Worm (Caenorhabditis elegans) whole organism, mixed stage, embryonic: ENCODE data around the gene ric-4.

ENCODE experiments used
- bed-3 ChIP-seq: fragments of 200-800 bp; sonication (Bioruptor generic); optimal IDR thresholded peaks from 3 replicates; lab custom pipeline; 2018; ENCODE audit warnings: mild to moderate bottlenecking, missing genetic modification characterization, moderate library complexity, missing compliant biosample characterization
- blmp-1 ChIP-seq: fragments of 150-350 bp; optimal IDR thresholded peaks from 2 replicates; lab custom pipeline; 2014; ENCODE audit warnings: missing biosample characterization, missing genetic modification characterization
- ceh-39 ChIP-seq: fragments of 150-350 bp; optimal IDR thresholded peaks from 2 replicates; lab custom pipeline; 2014; ENCODE audit warnings: missing biosample characterization, missing genetic modification characterization
- ceh-43 ChIP-seq: fragments of 200-800 bp; sonication (Bioruptor generic); optimal IDR thresholded peaks from 2 replicates; lab custom pipeline; 2018; ENCODE audit warnings: mild to moderate bottlenecking, missing genetic modification characterization, moderate library complexity, missing compliant biosample characterization
- ceh-83 ChIP-seq: fragments of 200-800 bp; sonication (Bioruptor generic); optimal IDR thresholded peaks from 2 replicates; lab custom pipeline; 2018; ENCODE audit warnings: mild to moderate bottlenecking, missing genetic modification characterization, missing compliant biosample characterization
- ces-1 ChIP-seq: fragments of 150-350 bp; optimal IDR thresholded peaks from 2 replicates; lab custom pipeline; 2014; ENCODE audit warnings: missing biosample characterization, missing genetic modification reagents, missing genetic modification characterization
- drap-1 ChIP-seq: fragments of 200-800 bp; sonication (Bioruptor generic); optimal IDR thresholded peaks from 3 replicates; lab custom pipeline; 2018; ENCODE audit warnings: mild to moderate bottlenecking, missing genetic modification characterization, missing compliant biosample characterization
- elt-1 ChIP-seq: sonication (generic microtip); optimal IDR thresholded peaks from 2 replicates; lab custom pipeline; 2017; ENCODE audit warnings: missing genetic modification characterization, mild to moderate bottlenecking, missing compliant biosample characterization, antibody characterized with exemption, moderate library complexity, borderline replicate concordance; ENCODE audit not compliant: insufficient read depth
- flh-1 ChIP-seq: fragments of 200-800 bp; sonication (Bioruptor generic); optimal IDR thresholded peaks from 2 replicates; lab custom pipeline; 2018; ENCODE audit warnings: mild to moderate bottlenecking, missing genetic modification characterization, moderate library complexity, missing compliant biosample characterization
- ham-2 ChIP-seq: fragments of 200-800 bp; sonication (Bioruptor generic); optimal IDR thresholded peaks from 2 replicates; lab custom pipeline; 2018; ENCODE audit warnings: mild to moderate bottlenecking, missing genetic modification characterization, missing compliant biosample characterization
- hlh-1 ChIP-seq: fragments of 150-350 bp; optimal IDR thresholded peaks from 2 replicates; lab custom pipeline; 2014; ENCODE audit warnings: missing biosample characterization, missing genetic modification reagents, missing genetic modification characterization
- lin-13 ChIP-seq: fragments of 150-350 bp; optimal IDR thresholded peaks from 2 replicates; lab custom pipeline; 2014; ENCODE audit warnings: missing biosample characterization, missing genetic modification characterization
- lin-32 ChIP-seq: fragments of 200-800 bp; sonication (Bioruptor generic); optimal IDR thresholded peaks from 2 replicates; lab custom pipeline; 2018; ENCODE audit warnings: mild to moderate bottlenecking, missing genetic modification characterization, missing compliant biosample characterization
- mab-5 ChIP-seq: fragments of 150-350 bp; optimal IDR thresholded peaks from 2 replicates; lab custom pipeline; 2014; ENCODE audit warnings: missing biosample characterization, missing genetic modification characterization
- mep-1 ChIP-seq: fragments of 150-350 bp; optimal IDR thresholded peaks from 2 replicates; lab custom pipeline; 2017; ENCODE audit warnings: missing biosample characterization, missing genetic modification reagents, missing genetic modification characterization, inconsistent platforms
- nhr-12 ChIP-seq: fragments of 150-350 bp; optimal IDR thresholded peaks from 2 replicates; lab custom pipeline; 2014; ENCODE audit warnings: missing biosample characterization, missing genetic modification characterization
- nhr-2 ChIP-seq: fragments of 150-350 bp; optimal IDR thresholded peaks from 2 replicates; lab custom pipeline; 2014; ENCODE audit warnings: missing biosample characterization, missing genetic modification characterization
- nhr-237 ChIP-seq: fragments of 150-350 bp; optimal IDR thresholded peaks from 2 replicates; lab custom pipeline; 2014; ENCODE audit warnings: missing biosample characterization, missing genetic modification characterization
- nhr-76 ChIP-seq: sonication (generic microtip); optimal IDR thresholded peaks from 2 replicates; lab custom pipeline; 2017; ENCODE audit warnings: missing biosample characterization, missing genetic modification characterization
- sem-2 ChIP-seq: fragments of 200-800 bp; sonication (Bioruptor generic); optimal IDR thresholded peaks from 2 replicates; lab custom pipeline; 2018; ENCODE audit warnings: mild to moderate bottlenecking, missing genetic modification characterization, missing compliant biosample characterization
- tbx-8 ChIP-seq: fragments of 200-800 bp; sonication (Bioruptor generic); optimal IDR thresholded peaks from 2 replicates; lab custom pipeline; 2018; ENCODE audit warnings: mild to moderate bottlenecking, missing genetic modification characterization, moderate library complexity, missing compliant biosample characterization
- unc-120 ChIP-seq: sonication (generic microtip); optimal IDR thresholded peaks from 2 replicates; lab custom pipeline; 2017; ENCODE audit warnings: missing genetic modification characterization, missing compliant biosample characterization; ENCODE audit not compliant: poor library complexity, severe bottlenecking
- unc-39 ChIP-seq: fragments of 150-350 bp; optimal IDR thresholded peaks from 2 replicates; lab custom pipeline; 2014; ENCODE audit warnings: missing biosample characterization, missing genetic modification characterization
- unc-62 ChIP-seq: fragments of 150-350 bp; optimal IDR thresholded peaks from 2 replicates; lab custom pipeline; 2014; ENCODE audit warnings: missing biosample characterization, missing genetic modification reagents, missing genetic modification characterization
- zip-8 ChIP-seq: fragments of 150-350 bp; optimal IDR thresholded peaks from 2 replicates; lab custom pipeline; 2014; ENCODE audit warnings: missing biosample characterization, missing genetic modification characterization
- ztf-11 ChIP-seq: fragments of 150-350 bp; optimal IDR thresholded peaks from 2 replicates; lab custom pipeline; 2014; ENCODE audit warnings: missing biosample characterization, missing genetic modification characterization

Gene ric-4

DNA sequence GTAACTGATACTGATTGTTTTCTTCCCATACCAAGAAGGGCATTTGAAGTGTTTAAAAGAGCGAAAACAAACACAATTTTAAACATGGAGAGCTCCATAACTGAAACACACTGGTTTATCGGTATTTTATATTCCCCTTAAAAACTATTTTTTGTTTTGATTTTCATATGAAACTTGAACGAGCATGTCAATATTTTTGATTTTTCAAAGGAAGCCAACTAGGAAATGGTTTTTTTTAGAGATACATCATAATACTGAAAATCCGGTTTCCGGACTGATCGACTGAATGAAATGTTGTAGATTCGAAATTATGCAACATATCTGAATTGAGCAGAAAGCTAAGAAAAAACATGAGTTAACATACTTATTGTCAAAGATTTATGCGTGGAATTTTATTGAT is 42.8 kb downstream of the ric-4 start, which contains the start of gene ttr-19:
Gene ttr-19 (minus strand): TSS at position 101 of the 400 bp plus-strand sequence.
- TF ChIP-seq bed-3 (GFP tag; lab: Kevin White, UChicago) (no peak), mep-1 (no peak), unc-62 (GFP tag; lab: Kevin White, UChicago) (no peak), ham-2 (no peak)
- TF ChIP-seq, all 35 proteins: peak for 0

DNA sequence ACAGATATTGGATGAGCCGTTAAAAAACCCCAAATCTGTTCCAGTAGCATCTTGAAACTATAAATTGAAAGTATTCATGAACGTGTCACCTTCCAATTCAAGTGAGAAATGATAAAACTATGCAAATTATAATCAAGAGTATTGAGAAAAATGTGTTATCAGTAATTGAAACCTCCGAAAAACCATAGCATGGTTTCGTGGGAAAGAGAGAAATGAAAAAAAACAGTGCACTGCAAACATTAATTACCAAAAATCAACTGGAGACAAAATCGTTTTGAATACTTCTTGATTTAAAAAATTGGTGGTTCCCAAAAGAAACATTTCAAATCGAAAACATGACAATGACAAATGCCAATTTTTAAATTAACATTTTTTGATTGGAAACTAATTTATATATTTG is 44.5 kb downstream of the ric-4 start, which contains the start of gene daf-36:
Gene daf-36 (minus strand): TSS at position 101 of the 400 bp plus-strand sequence.
- TF ChIP-seq unc-62 (GFP tag; lab: Kevin White, UChicago) (no peak), unc-120 (tag; lab: Kevin White, UChicago) (no peak), ceh-83 (no peak), nhr-76 (tag; lab: Kevin White, UChicago) (no peak), hlh-1 (tag; lab: Kevin White, UChicago) (no peak), flh-1 (no peak), tbx-8 (no peak), zip-8 (tag; lab: Kevin White, UChicago) (no peak), elt-1 (tag; lab: Kevin White, UChicago) (no peak), lin-13 (tag; lab: Kevin White, UChicago) (no peak), lin-32 (GFP tag; lab: Kevin White, UChicago) (no peak), sem-2 (no peak)

DNA sequence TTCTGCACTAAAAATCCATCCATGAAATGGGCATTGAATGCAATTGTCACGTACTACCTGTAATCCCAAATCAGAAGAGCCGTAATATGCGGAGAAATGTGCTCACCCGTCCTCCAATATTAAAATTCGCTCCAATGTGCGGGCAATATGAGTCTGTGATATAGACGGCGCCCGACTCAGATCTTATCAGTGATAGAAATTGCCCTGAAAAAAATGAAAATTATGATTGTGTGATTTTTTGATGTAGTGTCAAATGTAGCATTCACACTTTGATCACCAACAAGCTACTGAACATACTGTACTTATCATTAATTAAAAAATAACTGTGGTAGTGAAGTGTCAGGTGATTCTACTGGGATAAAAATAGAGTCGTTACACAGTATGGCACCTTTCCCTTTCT is 45.5 kb downstream of the ric-4 start:
- no peak for TF ChIP-seq zip-8 (tag; lab: Kevin White, UChicago)
- no peak for TF ChIP-seq ztf-11 (tag; lab: Kevin White, UChicago)
- no peak for TF ChIP-seq lin-13 (tag; lab: Kevin White, UChicago)
- no peak for TF ChIP-seq blmp-1 (tag; lab: Kevin White, UChicago)
- no peak for TF ChIP-seq unc-39 (tag; lab: Kevin White, UChicago)
- TF ChIP-seq ceh-39 (tag; lab: Kevin White, UChicago): no peak
- no peak for TF ChIP-seq sem-2
- no peak for TF ChIP-seq elt-1 (tag; lab: Kevin White, UChicago)

DNA sequence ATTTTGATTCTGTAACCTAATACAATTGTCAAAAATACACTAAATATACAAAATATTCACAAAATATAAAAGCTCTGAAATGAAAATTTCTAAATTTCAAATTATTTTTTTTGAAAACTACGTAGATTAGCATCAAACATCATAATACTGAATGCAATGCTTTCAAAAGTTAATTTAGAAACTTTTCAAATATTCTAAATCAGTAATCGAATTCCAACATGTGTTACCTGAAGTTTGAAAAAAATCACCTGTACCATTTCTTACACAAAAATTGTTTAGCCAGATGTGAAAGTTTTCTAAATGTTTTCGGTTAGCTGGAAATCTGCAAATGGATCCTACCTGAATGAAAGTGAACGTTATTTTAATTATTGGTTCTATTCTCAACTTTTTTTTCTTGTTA is 48.1 kb downstream of the ric-4 start, which contains the start of gene C12D8.20:
Gene C12D8.20 (plus strand): TSS at position 301 of the 400 bp plus-strand sequence.
- TF ChIP-seq mab-5 (tag; lab: Kevin White, UChicago) (no peak), tbx-8 (no peak)

DNA sequence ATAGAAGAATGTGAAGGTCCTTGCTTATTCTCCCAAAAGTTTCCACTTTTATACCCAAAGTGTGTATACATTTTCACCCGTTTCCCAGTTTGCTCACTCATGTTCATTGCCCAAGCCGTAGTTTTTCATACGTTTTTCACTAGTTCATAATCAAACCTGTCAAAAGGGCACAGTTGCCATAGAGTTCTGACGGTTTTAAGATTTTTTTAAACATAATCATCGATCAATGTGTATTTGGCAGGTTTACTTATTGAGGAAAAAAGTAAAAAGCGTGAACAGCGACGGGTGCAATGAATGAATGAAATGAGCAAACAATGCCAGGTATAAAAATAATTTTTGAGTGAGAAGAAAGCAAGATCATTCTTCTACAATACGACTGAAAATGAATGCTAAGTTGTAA is 48.8 kb downstream of the ric-4 start, which contains the start of the genes fipr-5 and fipr-9:
Gene fipr-5 (minus strand): TSS at position 101 of the 400 bp plus-strand sequence.
Gene fipr-9 (plus strand): TSS at position 346 of the 400 bp plus-strand sequence.
- no peak for TF ChIP-seq ceh-39 (tag; lab: Kevin White, UChicago)
- no peak for TF ChIP-seq ceh-43 (GFP tag; lab: Kevin White, UChicago)
- TF ChIP-seq flh-1: no peak
- TF ChIP-seq drap-1: no peak
- no peak for TF ChIP-seq elt-1 (tag; lab: Kevin White, UChicago)
- no peak for TF ChIP-seq unc-62 (GFP tag; lab: Kevin White, UChicago)
- no peak for TF ChIP-seq sem-2
- TF ChIP-seq nhr-2 (tag; lab: Kevin White, UChicago): no peak
- TF ChIP-seq ztf-11 (tag; lab: Kevin White, UChicago): no peak
- no peak for TF ChIP-seq nhr-237
- no peak for TF ChIP-seq mab-5 (tag; lab: Kevin White, UChicago)
- no peak for TF ChIP-seq nhr-12 (tag; lab: Kevin White, UChicago)
- TF ChIP-seq zip-8 (tag; lab: Kevin White, UChicago): no peak
- no peak for TF ChIP-seq lin-13 (tag; lab: Kevin White, UChicago)

DNA sequence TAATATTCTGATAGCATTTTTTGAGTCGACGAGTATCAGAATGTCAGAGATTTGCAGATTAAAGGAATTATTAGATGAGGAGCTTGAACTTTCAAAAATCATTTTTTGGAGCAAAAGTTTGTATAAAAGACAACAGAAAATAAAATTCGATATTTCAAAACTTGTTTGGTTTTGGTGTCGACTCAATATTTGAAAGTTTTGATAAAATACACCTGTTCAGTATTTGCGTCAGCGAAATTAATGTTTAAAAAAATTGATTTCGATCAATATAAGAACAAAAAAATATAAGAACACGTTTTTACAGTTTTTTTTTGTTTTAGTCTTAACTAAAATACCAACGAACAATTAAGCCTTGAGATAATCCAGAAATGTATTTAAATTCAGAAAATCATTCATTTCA is 49.5 kb downstream of the ric-4 start, which contains the start of gene C12D8.13:
Gene C12D8.13 (minus strand): TSS at position 101 of the 400 bp plus-strand sequence.
- TF ChIP-seq lin-32 (GFP tag; lab: Kevin White, UChicago): no peak
- TF ChIP-seq ham-2: no peak
- no peak for TF ChIP-seq ces-1 (GFP tag; lab: Kevin White, UChicago)
- no peak for TF ChIP-seq zip-8 (tag; lab: Kevin White, UChicago)
- TF ChIP-seq ceh-39 (tag; lab: Kevin White, UChicago): no peak
- TF ChIP-seq sem-2: no peak
- no peak for TF ChIP-seq drap-1
- TF ChIP-seq mep-1: no peak
- TF ChIP-seq mab-5 (tag; lab: Kevin White, UChicago): no peak
- TF ChIP-seq unc-39 (tag; lab: Kevin White, UChicago): no peak
- no peak for TF ChIP-seq nhr-12 (tag; lab: Kevin White, UChicago)
- TF ChIP-seq elt-1 (tag; lab: Kevin White, UChicago): no peak
- no peak for TF ChIP-seq unc-62 (GFP tag; lab: Kevin White, UChicago)
- TF ChIP-seq nhr-2 (tag; lab: Kevin White, UChicago): no peak
